Worm (Caenorhabditis elegans): ENCODE measurements around the gene Y53C12A.3.

- TF ChIP-seq elt-3 (tag; optimal IDR thresholded peaks at IDR 0.05): no peak
- no peak for TF ChIP-seq ama-1 (optimal IDR thresholded peaks at IDR 0.05)
- TF ChIP-seq pqm-1 (tag; optimal IDR thresholded peaks at IDR 0.05): no peak
- no peak for TF ChIP-seq ceh-16 (tag; optimal IDR thresholded peaks at IDR 0.05)
- no peak for TF ChIP-seq zag-1 (tag; optimal IDR thresholded peaks at IDR 0.05)
- TF ChIP-seq nfya-1 (tag; optimal IDR thresholded peaks at IDR 0.05; ENCODE audit: insufficient read depth): no peak
Observed at ce11 chrII:9729196-9729595, 23.2 kb upstream of the Y53C12A.3 start.

Data from whole organism, L3 larva.